Worm (Caenorhabditis elegans) whole organism, L1 larva: ENCODE measurements around the gene K02D10.8.

Experiments used
- C16A3.4 ChIP-seq: fragments of 150-350 bp; optimal IDR thresholded peaks from 2 replicates; lab custom pipeline; 2014; ENCODE audit warnings: missing biosample characterization, missing genetic modification characterization
- C34B4.2 ChIP-seq: sonication (generic microtip); optimal IDR thresholded peaks from 2 replicates; lab custom pipeline; 2017; ENCODE audit warnings: mild to moderate bottlenecking, missing genetic modification characterization, missing compliant biosample characterization
- F16B12.6 ChIP-seq: fragments of 150-350 bp; optimal IDR thresholded peaks from 2 replicates; lab custom pipeline; 2014; ENCODE audit warnings: missing biosample characterization, missing genetic modification characterization
- aha-1 ChIP-seq: fragments of 150-350 bp; optimal IDR thresholded peaks from 2 replicates; lab custom pipeline; 2014; ENCODE audit warnings: missing biosample characterization, missing genetic modification characterization
- alr-1 ChIP-seq: fragments of 200-800 bp; sonication (Bioruptor generic); optimal IDR thresholded peaks from 2 replicates; lab custom pipeline; 2018; ENCODE audit warnings: borderline replicate concordance, mild to moderate bottlenecking, missing genetic modification characterization, missing compliant biosample characterization
- ceh-8 ChIP-seq: fragments of 200-800 bp; sonication (Bioruptor generic); optimal IDR thresholded peaks from 2 replicates; lab custom pipeline; 2018; ENCODE audit warnings: mild to moderate bottlenecking, missing genetic modification characterization, moderate library complexity, missing compliant biosample characterization
- ceh-82 ChIP-seq, 3 experiments: fragments of 150-350 bp in 1 of 3; sonication (generic microtip) in 2 of 3; optimal IDR thresholded peaks; 2 replicates each; lab custom pipeline; 2014 to 2017; ENCODE audit warnings: missing biosample characterization in 3 of 3, missing genetic modification characterization in 3 of 3
- ceh-88 ChIP-seq: fragments of 200-800 bp; sonication (Bioruptor generic); IDR thresholded peaks from 2 replicates; pipeline ENCODE4 v1.3.6; 2022; ENCODE audit warnings: missing genetic modification characterization, missing compliant biosample characterization
- ceh-90 ChIP-seq: sonication (generic microtip); optimal IDR thresholded peaks from 2 replicates; lab custom pipeline; 2016; ENCODE audit warnings: missing genetic modification characterization, missing compliant biosample characterization
- dpl-1 ChIP-seq, 3 experiments: fragments of 150-350 bp in 2 of 3; sonication (generic microtip) in 1 of 3; optimal IDR thresholded peaks; 2 replicates each; lab custom pipeline; 2014 to 2017; ENCODE audit warnings: missing biosample characterization in 3 of 3, missing genetic modification characterization in 3 of 3, missing genetic modification reagents in 3 of 3
- dsc-1 ChIP-seq: sonication (generic microtip); optimal IDR thresholded peaks from 2 replicates; lab custom pipeline; 2016; ENCODE audit warnings: mild to moderate bottlenecking, missing genetic modification characterization, missing compliant biosample characterization
- efl-3 ChIP-seq: fragments of 200-800 bp; sonication (Bioruptor generic); optimal IDR thresholded peaks from 2 replicates; lab custom pipeline; 2018; ENCODE audit warnings: mild to moderate bottlenecking, missing genetic modification characterization, missing compliant biosample characterization
- egl-13 ChIP-seq: sonication (generic microtip); optimal IDR thresholded peaks from 2 replicates; lab custom pipeline; 2016; ENCODE audit warnings: missing genotype, missing genetic modification reagents, missing genetic modification characterization, missing compliant biosample characterization
- egl-27 ChIP-seq, 2 experiments: fragments of 150-350 bp in 1 of 2; sonication (generic microtip); optimal IDR thresholded peaks; 3 replicates each; lab custom pipeline; 2017 to 2018; ENCODE audit warnings: missing biosample characterization in 2 of 2, missing genetic modification characterization in 2 of 2, missing genetic modification reagents in 2 of 2
- ets-5 ChIP-seq: fragments of 200-800 bp; sonication (Bioruptor generic); IDR thresholded peaks from 2 replicates; pipeline ENCODE4 v1.3.6; 2022; ENCODE audit warnings: missing genetic modification characterization, missing compliant biosample characterization
- fkh-10 ChIP-seq: sonication (generic microtip); optimal IDR thresholded peaks from 2 replicates; lab custom pipeline; 2017; ENCODE audit warnings: missing biosample characterization, missing genetic modification reagents, missing genetic modification characterization
- fkh-4 ChIP-seq: sonication (generic microtip); optimal IDR thresholded peaks from 2 replicates; lab custom pipeline; 2016; ENCODE audit warnings: missing compliant biosample characterization, missing genetic modification characterization, borderline replicate concordance
- fkh-8 ChIP-seq: sonication (generic microtip); optimal IDR thresholded peaks from 2 replicates; lab custom pipeline; 2016; ENCODE audit warnings: mild to moderate bottlenecking, missing genetic modification characterization, missing compliant biosample characterization
- hlh-4 ChIP-seq: sonication (generic microtip); optimal IDR thresholded peaks from 2 replicates; lab custom pipeline; 2016; ENCODE audit warnings: mild to moderate bottlenecking, missing genetic modification characterization, missing compliant biosample characterization
- hpl-2 ChIP-seq: fragments of 150-350 bp; optimal IDR thresholded peaks from 2 replicates; lab custom pipeline; 2014; ENCODE audit warnings: missing biosample characterization, missing genetic modification reagents, missing genetic modification characterization
- isw-1 ChIP-seq: fragments of 200-800 bp; sonication (Bioruptor generic); IDR thresholded peaks from 2 replicates; pipeline ENCODE4 v1.3.6; 2022; ENCODE audit warnings: missing genetic modification characterization, missing compliant biosample characterization
- jun-1 ChIP-seq: fragments of 150-350 bp; optimal IDR thresholded peaks from 2 replicates; lab custom pipeline; 2014; ENCODE audit warnings: missing biosample characterization, missing genetic modification reagents, missing genetic modification characterization
- lin-13 ChIP-seq: fragments of 150-350 bp; optimal IDR thresholded peaks from 2 replicates; lab custom pipeline; 2014; ENCODE audit warnings: missing biosample characterization, missing genetic modification reagents, missing genetic modification characterization
- lin-14 ChIP-seq: fragments of 200-800 bp; sonication (Bioruptor generic); optimal IDR thresholded peaks from 2 replicates; lab custom pipeline; 2018; ENCODE audit warnings: mild to moderate bottlenecking, missing genetic modification characterization, moderate library complexity, missing compliant biosample characterization
- lin-35 ChIP-seq, 2 experiments: fragments of 150-350 bp; optimal IDR thresholded peaks; 2 replicates each; lab custom pipeline; 2014; ENCODE audit warnings: missing biosample characterization in 2 of 2, missing genetic modification characterization in 2 of 2, missing genetic modification reagents in 2 of 2
- lir-3 ChIP-seq: sonication (generic microtip); optimal IDR thresholded peaks from 2 replicates; lab custom pipeline; 2016; ENCODE audit warnings: mild to moderate bottlenecking, missing genetic modification characterization, moderate library complexity, missing compliant biosample characterization; ENCODE audit not compliant: poor library complexity
- mdl-1 ChIP-seq, 2 experiments: fragments of 150-350 bp; optimal IDR thresholded peaks; 2 replicates each; lab custom pipeline; 2014 to 2017; ENCODE audit warnings: missing biosample characterization in 2 of 2, missing genetic modification characterization in 2 of 2, inconsistent platforms in 1 of 2
- nhr-19 ChIP-seq: fragments of 200-800 bp; sonication (Bioruptor generic); conservative IDR thresholded peaks from 2 replicates; pipeline ENCODE4 v1.3.6; 2022; ENCODE audit warnings: missing genetic modification characterization, missing compliant biosample characterization
- nhr-20 ChIP-seq: sonication (generic microtip); optimal IDR thresholded peaks from 2 replicates; lab custom pipeline; 2016; ENCODE audit warnings: mild to moderate bottlenecking, missing genetic modification characterization, missing compliant biosample characterization
- nhr-237 ChIP-seq: fragments of 150-350 bp; optimal IDR thresholded peaks from 2 replicates; lab custom pipeline; 2014; ENCODE audit warnings: missing biosample characterization, missing genetic modification characterization
- nhr-28 ChIP-seq: fragments of 150-350 bp; optimal IDR thresholded peaks from 2 replicates; lab custom pipeline; 2014; ENCODE audit warnings: missing biosample characterization, missing genetic modification characterization
- nhr-47 ChIP-seq: sonication (generic microtip); optimal IDR thresholded peaks from 2 replicates; lab custom pipeline; 2016; ENCODE audit warnings: mild to moderate bottlenecking, missing genetic modification characterization, moderate library complexity, missing compliant biosample characterization
- nhr-71 ChIP-seq: sonication (generic microtip); optimal IDR thresholded peaks from 2 replicates; lab custom pipeline; 2016; ENCODE audit warnings: mild to moderate bottlenecking, missing genetic modification characterization, moderate library complexity, missing compliant biosample characterization
- nhr-77 ChIP-seq: fragments of 150-350 bp; optimal IDR thresholded peaks from 2 replicates; lab custom pipeline; 2014; ENCODE audit warnings: missing biosample characterization, missing genetic modification characterization
- nhr-85 ChIP-seq: sonication (generic microtip); peaks from one replicate; lab custom pipeline; 2016; ENCODE audit warnings: missing genetic modification characterization, inconsistent platforms, missing compliant biosample characterization
- nhr-90 ChIP-seq: sonication (generic microtip); optimal IDR thresholded peaks from 2 replicates; lab custom pipeline; 2016; ENCODE audit warnings: mild to moderate bottlenecking, missing genetic modification characterization, missing compliant biosample characterization; ENCODE audit not compliant: poor library complexity
- pag-3 ChIP-seq: sonication (generic microtip); optimal IDR thresholded peaks from 2 replicates; lab custom pipeline; 2017; ENCODE audit warnings: missing genetic modification characterization, mild to moderate bottlenecking, missing compliant biosample characterization, antibody characterized with exemption, borderline replicate concordance; ENCODE audit not compliant: insufficient read depth
- pqm-1 ChIP-seq: sonication (generic microtip); optimal IDR thresholded peaks from 3 replicates; lab custom pipeline; 2017; ENCODE audit warnings: missing biosample characterization, missing genetic modification characterization
- rnt-1 ChIP-seq: sonication (generic microtip); optimal IDR thresholded peaks from 2 replicates; lab custom pipeline; 2016; ENCODE audit warnings: mild to moderate bottlenecking, missing genetic modification characterization, moderate library complexity, missing compliant biosample characterization
- skn-1 ChIP-seq: fragments of 150-350 bp; optimal IDR thresholded peaks from 2 replicates; lab custom pipeline; 2014; ENCODE audit warnings: missing biosample characterization, missing genetic modification characterization
- snpc-4 ChIP-seq: fragments of 150-350 bp; optimal IDR thresholded peaks from 2 replicates; lab custom pipeline; 2014; ENCODE audit warnings: missing biosample characterization, missing genetic modification characterization
- snu-23 ChIP-seq: sonication (generic microtip); optimal IDR thresholded peaks from 2 replicates; lab custom pipeline; 2016; ENCODE audit warnings: missing genetic modification characterization, missing compliant biosample characterization
- sox-4 ChIP-seq: sonication (generic microtip); optimal IDR thresholded peaks from 2 replicates; lab custom pipeline; 2016; ENCODE audit warnings: missing genetic modification characterization, missing compliant biosample characterization
- sup-37 ChIP-seq: fragments of 200-800 bp; sonication (Bioruptor generic); optimal IDR thresholded peaks from 2 replicates; lab custom pipeline; 2018; ENCODE audit warnings: mild to moderate bottlenecking, missing genetic modification characterization, missing compliant biosample characterization
- swsn-7 ChIP-seq: sonication (generic microtip); optimal IDR thresholded peaks from 2 replicates; lab custom pipeline; 2016; ENCODE audit warnings: missing genetic modification characterization, missing compliant biosample characterization
- tbx-2 ChIP-seq: sonication (generic microtip); optimal IDR thresholded peaks from 2 replicates; lab custom pipeline; 2016; ENCODE audit warnings: missing genetic modification characterization, missing compliant biosample characterization
- unc-130 ChIP-seq: fragments of 150-350 bp; optimal IDR thresholded peaks from 2 replicates; lab custom pipeline; 2017; ENCODE audit warnings: missing biosample characterization, missing genetic modification characterization, inconsistent platforms
- unc-62 ChIP-seq: fragments of 150-350 bp; optimal IDR thresholded peaks from 2 replicates; lab custom pipeline; 2014; ENCODE audit warnings: missing biosample characterization, missing genetic modification reagents, missing genetic modification characterization
- unc-98 ChIP-seq: fragments of 200-800 bp; sonication (Bioruptor generic); IDR thresholded peaks from 2 replicates; pipeline ENCODE4 v1.3.6; 2022; ENCODE audit warnings: missing genetic modification characterization, missing compliant biosample characterization
- vab-15 ChIP-seq: sonication (generic microtip); optimal IDR thresholded peaks from 2 replicates; lab custom pipeline; 2017; ENCODE audit warnings: missing genotype, mild to moderate bottlenecking, missing genetic modification characterization, missing compliant biosample characterization
- zag-1 ChIP-seq: fragments of 150-350 bp; optimal IDR thresholded peaks from 2 replicates; lab custom pipeline; 2014; ENCODE audit warnings: missing biosample characterization, missing genetic modification characterization
- ztf-11 ChIP-seq, 2 experiments: sonication (generic microtip); optimal IDR thresholded peaks; 2 replicates each; lab custom pipeline; 2016 to 2017; ENCODE audit warnings: missing genetic modification characterization in 2 of 2, missing biosample characterization in 1 of 2, missing compliant biosample characterization in 1 of 2

Gene K02D10.8

ce11 chrIII:8749487-8749886 lies 36.7 kb upstream of the K02D10.8 start, which contains the start of gene sma-2:
Gene sma-2, plus strand, starts transcription at chrIII:8749680.
- TF ChIP-seq egl-13 (no peak), dpl-1 (GFP tag; optimal IDR thresholded peaks at IDR 0.05; lab: Kevin White, UChicago) (peak; percentile 2 to 49 (median 42)), mdl-1 (tag; optimal IDR thresholded peaks at IDR 0.05; lab: Kevin White, UChicago) (peak in 1 of 2 experiments; percentile 36), C34B4.2 (tag; lab: Kevin White, UChicago) (no peak), nhr-19 (GFP tag; lab: Robert Waterston, UW) (peak; percentile 48), fkh-8 (tag; lab: Kevin White, UChicago) (no peak), skn-1 (tag; lab: Kevin White, UChicago) (peak; percentile 14), snpc-4 (tag; lab: Kevin White, UChicago) (no peak), dsc-1 (no peak), C16A3.4 (tag; lab: Kevin White, UChicago) (peak; percentile 41), isw-1 (no peak), snu-23 (GFP tag; lab: Kevin White, UChicago) (peak; percentile 67), nhr-28 (no peak), lin-13 (GFP tag; lab: Kevin White, UChicago) (peak; percentile 20), ceh-90 (tag; lab: Kevin White, UChicago) (no peak), pqm-1 (tag; lab: Kevin White, UChicago) (no peak), lir-3 (tag; lab: Kevin White, UChicago) (peak; percentile 21), sup-37 (GFP tag; lab: Kevin White, UChicago) (no peak), sox-4 (tag; lab: Kevin White, UChicago) (no peak), nhr-237 (tag; lab: Kevin White, UChicago) (no peak), F16B12.6 (tag; lab: Kevin White, UChicago) (no peak), hlh-4 (tag; lab: Kevin White, UChicago) (no peak), nhr-20 (peak; percentile 85), lin-14 (peak; percentile 81), nhr-85 (tag; lab: Kevin White, UChicago) (peak; percentile 80), ets-5 (GFP tag; lab: Robert Waterston, UW) (no peak), fkh-10 (GFP tag; lab: Kevin White, UChicago) (no peak), egl-27 (tag; optimal IDR thresholded peaks at IDR 0.05; lab: Kevin White, UChicago) (no peak), fkh-4 (tag; lab: Kevin White, UChicago) (no peak), unc-98 (GFP tag; lab: Robert Waterston, UW) (no peak), ztf-11 (tag; optimal IDR thresholded peaks at IDR 0.05; lab: Kevin White, UChicago) (peak in 1 of 2 experiments; percentile 22), ceh-8 (GFP tag; lab: Kevin White, UChicago) (no peak), pag-3 (tag; lab: Kevin White, UChicago) (no peak), zag-1 (tag; lab: Kevin White, UChicago) (no peak), nhr-71 (tag; lab: Kevin White, UChicago) (peak; percentile 77), hpl-2 (peak; percentile 53), unc-130 (tag; lab: Kevin White, UChicago) (peak; percentile 45), lin-35 (GFP tag; optimal IDR thresholded peaks at IDR 0.05; lab: Kevin White, UChicago) (peak; percentile 27 to 78), efl-3 (GFP tag; lab: Kevin White, UChicago) (no peak), alr-1 (no peak), ceh-82 (tag; optimal IDR thresholded peaks at IDR 0.05; lab: Kevin White, UChicago) (peak in 1 of 3 experiments; percentile 43), rnt-1 (tag; lab: Kevin White, UChicago) (peak; percentile 12), aha-1 (tag; lab: Kevin White, UChicago) (no peak), ceh-88 (no peak), jun-1 (peak; percentile 34), swsn-7 (tag; lab: Kevin White, UChicago) (peak; percentile 44), unc-62 (GFP tag; lab: Kevin White, UChicago) (no peak), nhr-90 (tag; lab: Kevin White, UChicago) (peak; percentile 76), tbx-2 (tag; lab: Kevin White, UChicago) (peak; percentile 81), vab-15 (tag; lab: Kevin White, UChicago) (no peak), nhr-77 (tag; lab: Kevin White, UChicago) (peak; percentile 53), nhr-47 (tag; lab: Kevin White, UChicago) (peak; percentile 45)
